Fruit fly (Drosophila melanogaster): ENCODE measurements around the gene CG32262.

- TF ChIP-seq CG8478 (optimal IDR thresholded peaks at IDR 0.05) (no peak), psq (optimal IDR thresholded peaks at IDR 0.05) (no peak), Dll (optimal IDR thresholded peaks at IDR 0.05) (no peak), usp (GFP tag; optimal IDR thresholded peaks at IDR 0.05) (no peak), pan (optimal IDR thresholded peaks at IDR 0.05) (no peak)
These were observed 49.5 kb downstream of the CG32262 start for dm6 chr3L:3760395-3760997.
